Worm (Caenorhabditis elegans) whole organism, mixed stage, embryonic: Measurements from ENCODE around the gene C03F11.4.

Experiments
- blmp-1 ChIP-seq: fragments of 150-350 bp; optimal IDR thresholded peaks from 2 replicates; lab custom pipeline; 2014; ENCODE audit warnings: missing biosample characterization, missing genetic modification characterization
- ces-1 ChIP-seq: fragments of 150-350 bp; optimal IDR thresholded peaks from 2 replicates; lab custom pipeline; 2014; ENCODE audit warnings: missing biosample characterization, missing genetic modification reagents, missing genetic modification characterization
- zip-8 ChIP-seq: fragments of 150-350 bp; optimal IDR thresholded peaks from 2 replicates; lab custom pipeline; 2014; ENCODE audit warnings: missing biosample characterization, missing genetic modification characterization

ce11 chrX:5429335-5429734 lies 23.1 kb upstream of the C03F11.4 start:
- TF ChIP-seq zip-8 (tag; lab: Kevin White, UChicago): no peak
- TF ChIP-seq ces-1 (GFP tag; lab: Kevin White, UChicago): peak; percentile 92
- TF ChIP-seq blmp-1: no peak
